Worm (Caenorhabditis elegans) whole organism, L4 larva: ENCODE data around the gene cmk-1.

Experiments
- F26F4.8 ChIP-seq: fragments of 200-800 bp; sonication (Bioruptor generic); conservative IDR thresholded peaks from 2 replicates; pipeline ENCODE4 v1.3.6; 2022; ENCODE audit warnings: missing genetic modification characterization, missing compliant biosample characterization
- F37D6.2 ChIP-seq: sonication (generic microtip); optimal IDR thresholded peaks from 2 replicates; lab custom pipeline; 2016; ENCODE audit warnings: mild to moderate bottlenecking, missing genetic modification characterization, missing compliant biosample characterization
- F49E8.2 ChIP-seq: sonication (generic microtip); optimal IDR thresholded peaks from 2 replicates; lab custom pipeline; 2016; ENCODE audit warnings: missing compliant biosample characterization, mild to moderate bottlenecking, missing genetic modification characterization, borderline replicate concordance
- R02D3.7 ChIP-seq: fragments of 150-350 bp; sonication (generic microtip); optimal IDR thresholded peaks from 3 replicates; lab custom pipeline; 2014; ENCODE audit warnings: missing biosample characterization, missing genetic modification characterization
- T20F7.1 ChIP-seq: fragments of 200-800 bp; sonication (Bioruptor generic); optimal IDR thresholded peaks from 2 replicates; lab custom pipeline; 2018; ENCODE audit warnings: mild to moderate bottlenecking, missing genetic modification characterization, missing compliant biosample characterization
- T26A8.4 ChIP-seq: fragments of 200-800 bp; sonication (Bioruptor generic); IDR thresholded peaks from 2 replicates; pipeline ENCODE4 v1.3.6; 2022; ENCODE audit warnings: missing genetic modification characterization, missing compliant biosample characterization
- Y48G9A.11 ChIP-seq: fragments of 200-800 bp; sonication (Bioruptor generic); IDR thresholded peaks from 2 replicates; pipeline ENCODE4 v1.3.6; 2022; ENCODE audit warnings: missing genetic modification reagents, missing genetic modification characterization, missing compliant biosample characterization
- ZK337.2 ChIP-seq: fragments of 200-800 bp; sonication (Bioruptor generic); IDR thresholded peaks from 2 replicates; pipeline ENCODE4 v1.3.6; 2022; ENCODE audit warnings: missing genetic modification reagents, missing genetic modification characterization, missing compliant biosample characterization
- ZK546.5 ChIP-seq, 2 experiments: sonication (generic microtip); optimal IDR thresholded peaks; 2 replicates each; lab custom pipeline; 2017; ENCODE audit warnings: missing biosample characterization in 2 of 2, missing genetic modification characterization in 2 of 2
- attf-4 ChIP-seq: sonication (generic microtip); optimal IDR thresholded peaks from 3 replicates; lab custom pipeline; 2017; ENCODE audit warnings: missing biosample characterization, missing genetic modification characterization
- ceh-20 ChIP-seq: fragments of 200-800 bp; sonication (Bioruptor generic); IDR thresholded peaks from 2 replicates; pipeline ENCODE4 v1.3.6; 2022; ENCODE audit warnings: missing genetic modification reagents, missing genetic modification characterization, missing compliant biosample characterization
- ceh-28 ChIP-seq: fragments of 150-350 bp; optimal IDR thresholded peaks from 2 replicates; lab custom pipeline; 2014; ENCODE audit warnings: missing biosample characterization, missing genetic modification reagents, missing genetic modification characterization
- cey-2 ChIP-seq: sonication (generic microtip); optimal IDR thresholded peaks from 3 replicates; lab custom pipeline; 2017; ENCODE audit warnings: missing genetic modification characterization, mild to moderate bottlenecking, missing compliant biosample characterization, antibody characterized with exemption, borderline replicate concordance; ENCODE audit not compliant: insufficient read depth
- daf-19 ChIP-seq: fragments of 200-800 bp; sonication (Bioruptor generic); conservative IDR thresholded peaks from 2 replicates; pipeline ENCODE4 v1.3.6; 2022; ENCODE audit warnings: missing genetic modification characterization, missing compliant biosample characterization
- dpl-1 ChIP-seq: fragments of 150-350 bp; optimal IDR thresholded peaks from 2 replicates; lab custom pipeline; 2014; ENCODE audit warnings: missing biosample characterization, missing genetic modification reagents, missing genetic modification characterization
- egl-43 ChIP-seq: fragments of 200-800 bp; sonication (Bioruptor generic); IDR thresholded peaks from 2 replicates; pipeline ENCODE4 v1.3.6; 2022; ENCODE audit warnings: missing genetic modification reagents, missing genetic modification characterization, missing compliant biosample characterization
- fkh-10 ChIP-seq: fragments of 150-350 bp; optimal IDR thresholded peaks from 2 replicates; lab custom pipeline; 2014; ENCODE audit warnings: missing biosample characterization, missing genetic modification reagents, missing genetic modification characterization
- gei-8 ChIP-seq: fragments of 200-800 bp; sonication (Bioruptor generic); optimal IDR thresholded peaks from 2 replicates; lab custom pipeline; 2018; ENCODE audit warnings: mild to moderate bottlenecking, missing genetic modification characterization, missing compliant biosample characterization
- hlh-30 ChIP-seq: sonication (generic microtip); optimal IDR thresholded peaks from 2 replicates; lab custom pipeline; 2017; ENCODE audit warnings: antibody characterized with exemption, mild to moderate bottlenecking, missing genetic modification characterization, missing compliant biosample characterization; ENCODE audit not compliant: insufficient read depth
- hmg-1.1 ChIP-seq: fragments of 200-800 bp; sonication (Bioruptor generic); IDR thresholded peaks from 2 replicates; pipeline ENCODE4 v1.3.6; 2022; ENCODE audit warnings: missing genetic modification reagents, missing genetic modification characterization, missing compliant biosample characterization
- lin-13 ChIP-seq: fragments of 150-350 bp; optimal IDR thresholded peaks from 2 replicates; lab custom pipeline; 2014; ENCODE audit warnings: missing biosample characterization, missing genetic modification reagents, missing genetic modification characterization
- lin-15B ChIP-seq: fragments of 150-350 bp; sonication (generic microtip); optimal IDR thresholded peaks from 3 replicates; lab custom pipeline; 2014; ENCODE audit warnings: missing biosample characterization, missing genetic modification characterization
- lin-38 ChIP-seq: fragments of 200-800 bp; sonication (Bioruptor generic); IDR thresholded peaks from 2 replicates; pipeline ENCODE4 v1.3.6; 2022; ENCODE audit warnings: missing genetic modification reagents, missing genetic modification characterization, missing compliant biosample characterization
- lsy-2 ChIP-seq, 2 experiments: fragments of 150-350 bp in 1 of 2; sonication (generic microtip) in 1 of 2; optimal IDR thresholded peaks; 2 replicates each; lab custom pipeline; 2014 to 2017; ENCODE audit warnings: missing biosample characterization in 2 of 2, missing genetic modification characterization in 2 of 2
- madf-9 ChIP-seq: fragments of 200-800 bp; sonication (Bioruptor generic); conservative IDR thresholded peaks from 2 replicates; pipeline ENCODE4 v1.3.6; 2022; ENCODE audit warnings: missing genetic modification reagents, missing genetic modification characterization, missing compliant biosample characterization
- mep-1 ChIP-seq: fragments of 150-350 bp; sonication (generic microtip); optimal IDR thresholded peaks from 3 replicates; lab custom pipeline; 2014; ENCODE audit warnings: missing biosample characterization, missing genetic modification characterization
- nhr-10 ChIP-seq: fragments of 150-350 bp; optimal IDR thresholded peaks from 2 replicates; lab custom pipeline; 2014; ENCODE audit warnings: missing biosample characterization, missing genetic modification characterization
- nhr-237 ChIP-seq: sonication (generic microtip); optimal IDR thresholded peaks from 2 replicates; lab custom pipeline; 2017; ENCODE audit warnings: missing biosample characterization, missing genetic modification characterization
- nhr-41 ChIP-seq: fragments of 200-800 bp; sonication (Bioruptor generic); IDR thresholded peaks from 2 replicates; pipeline ENCODE4 v1.3.6; 2022; ENCODE audit warnings: missing genetic modification reagents, missing genetic modification characterization, missing compliant biosample characterization
- nhr-48 ChIP-seq: sonication (generic microtip); optimal IDR thresholded peaks from 2 replicates; lab custom pipeline; 2016; ENCODE audit warnings: mild to moderate bottlenecking, missing genetic modification characterization, missing compliant biosample characterization
- nhr-6 ChIP-seq: fragments of 150-350 bp; optimal IDR thresholded peaks from 2 replicates; lab custom pipeline; 2014; ENCODE audit warnings: missing biosample characterization, missing genetic modification characterization
- nhr-76 ChIP-seq: fragments of 150-350 bp; optimal IDR thresholded peaks from 2 replicates; lab custom pipeline; 2014; ENCODE audit warnings: missing biosample characterization, missing genetic modification characterization
- rbr-2 ChIP-seq: sonication (generic microtip); optimal IDR thresholded peaks from 2 replicates; lab custom pipeline; 2016; ENCODE audit warnings: missing genotype, missing genetic modification characterization, missing compliant biosample characterization
- set-16 ChIP-seq: fragments of 200-800 bp; sonication (Bioruptor generic); IDR thresholded peaks from 2 replicates; pipeline ENCODE4 v1.3.6; 2022; ENCODE audit warnings: missing genetic modification reagents, missing genetic modification characterization, missing compliant biosample characterization
- snpc-4 ChIP-seq: fragments of 150-350 bp; optimal IDR thresholded peaks from 2 replicates; lab custom pipeline; 2014; ENCODE audit warnings: missing biosample characterization, missing genetic modification characterization
- unc-130 ChIP-seq: sonication (generic microtip); optimal IDR thresholded peaks from 2 replicates; lab custom pipeline; 2016; ENCODE audit warnings: missing genetic modification reagents, missing genetic modification characterization, missing compliant biosample characterization
- unc-62 ChIP-seq, 3 experiments: fragments of 150-350 bp in 1 of 3; sonication (generic microtip); optimal IDR thresholded peaks in 2 of 3; peaks in 1 of 3; 1 replicate in 1 of 3; 2 replicates in 2 of 3; lab custom pipeline; 2014 to 2017; ENCODE audit warnings: missing biosample characterization in 3 of 3, missing genetic modification characterization in 3 of 3, missing genetic modification reagents in 3 of 3, missing genotype in 1 of 3
- vab-7 ChIP-seq: fragments of 200-800 bp; sonication (Bioruptor generic); IDR thresholded peaks from 2 replicates; pipeline ENCODE4 v1.3.6; 2022; ENCODE audit warnings: missing genetic modification reagents, missing genetic modification characterization, missing compliant biosample characterization
- zfp-2 ChIP-seq: sonication (generic microtip); optimal IDR thresholded peaks from 2 replicates; lab custom pipeline; 2016; ENCODE audit warnings: mild to moderate bottlenecking, missing genetic modification characterization, missing compliant biosample characterization
- zfp-3 ChIP-seq: fragments of 200-800 bp; sonication (Bioruptor generic); conservative IDR thresholded peaks from 2 replicates; pipeline ENCODE4 v1.3.6; 2022; ENCODE audit warnings: missing genetic modification reagents, missing genetic modification characterization, missing compliant biosample characterization

Gene cmk-1

DNA sequence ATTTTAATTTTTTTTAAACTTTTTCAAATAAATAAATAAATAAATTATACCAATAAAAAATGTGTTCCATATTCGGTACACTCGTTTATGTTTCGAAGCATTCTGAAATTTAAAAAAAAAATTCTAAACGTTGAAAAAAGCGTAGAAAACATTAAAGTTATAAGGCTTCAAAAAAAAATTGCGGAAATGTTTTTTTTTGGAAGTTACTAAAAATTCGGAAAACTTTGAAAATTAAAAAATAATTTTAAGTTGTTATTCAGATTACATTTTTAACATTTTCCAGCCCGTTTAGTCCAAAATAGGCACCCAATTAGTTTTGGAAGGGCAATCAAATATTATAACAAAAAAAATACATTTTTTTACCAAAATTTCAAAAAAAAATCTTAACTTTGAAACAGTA, 20.4 kb upstream of the cmk-1 start, which contains the start of gene Y38C1BA.1:
Y38C1BA.1 (minus strand) TSS at position 101 of the 400 bp plus-strand sequence.
- no peak for TF ChIP-seq nhr-41 (GFP tag; lab: Robert Waterston, UW)
- no peak for TF ChIP-seq zfp-2 (tag; lab: Kevin White, UChicago)
- TF ChIP-seq snpc-4 (tag; lab: Kevin White, UChicago): no peak
- TF ChIP-seq F26F4.8 (GFP tag; lab: Robert Waterston, UW): no peak
- no peak for TF ChIP-seq ceh-20 (GFP tag; lab: Robert Waterston, UW)

DNA sequence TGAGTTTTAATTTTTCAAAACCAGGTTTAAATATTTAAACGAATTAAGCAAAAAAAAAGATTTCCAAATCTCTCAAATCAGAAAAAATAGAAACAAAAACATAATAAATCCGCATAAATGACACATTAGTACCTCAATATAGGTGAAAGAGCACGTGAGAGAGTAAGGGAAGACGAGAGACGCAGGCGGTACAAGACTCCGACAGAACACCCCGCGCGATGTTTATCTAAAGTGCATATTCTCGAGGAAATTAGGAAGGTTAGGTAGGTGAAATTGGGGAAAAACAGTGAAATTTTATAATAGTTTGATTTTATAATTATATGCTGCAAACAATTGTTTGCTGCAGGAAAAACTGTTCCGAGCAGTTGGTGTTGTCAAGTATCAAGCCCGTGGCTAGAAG, 19.7 kb upstream of the cmk-1 start:
- TF ChIP-seq Y48G9A.11 (GFP tag; lab: Robert Waterston, UW): no peak
- TF ChIP-seq ZK337.2 (GFP tag; lab: Robert Waterston, UW): no peak
- TF ChIP-seq set-16 (GFP tag; lab: Robert Waterston, UW): no peak
- no peak for TF ChIP-seq ZK546.5 (tag; optimal IDR thresholded peaks at IDR 0.05; lab: Kevin White, UChicago)
- no peak for TF ChIP-seq attf-4 (tag; lab: Kevin White, UChicago)
- no peak for TF ChIP-seq daf-19
- no peak for TF ChIP-seq lin-38 (GFP tag; lab: Robert Waterston, UW)
- TF ChIP-seq T26A8.4: no peak
- TF ChIP-seq gei-8 (GFP tag; lab: Kevin White, UChicago): no peak
- TF ChIP-seq nhr-237: no peak
- TF ChIP-seq lsy-2 (tag; optimal IDR thresholded peaks at IDR 0.05; lab: Kevin White, UChicago): peak in 1 of 2 experiments; percentile 35
- TF ChIP-seq nhr-6: no peak
- TF ChIP-seq dpl-1 (GFP tag; lab: Kevin White, UChicago): peak; percentile 8
- no peak for TF ChIP-seq ceh-28 (tag; lab: Kevin White, UChicago)
- TF ChIP-seq fkh-10 (GFP tag; lab: Kevin White, UChicago): no peak
- no peak for TF ChIP-seq nhr-48 (tag; lab: Kevin White, UChicago)
- peak; percentile 46 for TF ChIP-seq hlh-30 (tag; lab: Kevin White, UChicago)
- no peak for TF ChIP-seq F49E8.2 (tag; lab: Kevin White, UChicago)
- no peak for TF ChIP-seq cey-2 (tag; lab: Kevin White, UChicago)
- TF ChIP-seq F37D6.2 (tag; lab: Kevin White, UChicago): no peak
- TF ChIP-seq T20F7.1 (GFP tag; lab: Kevin White, UChicago): peak; percentile 89
- TF ChIP-seq ceh-20 (GFP tag; lab: Robert Waterston, UW): no peak
- no peak for TF ChIP-seq F26F4.8 (GFP tag; lab: Robert Waterston, UW)
- no peak for TF ChIP-seq unc-130 (GFP tag; lab: Kevin White, UChicago)
- peak; percentile 1 for TF ChIP-seq mep-1 (tag; lab: Kevin White, UChicago)

DNA sequence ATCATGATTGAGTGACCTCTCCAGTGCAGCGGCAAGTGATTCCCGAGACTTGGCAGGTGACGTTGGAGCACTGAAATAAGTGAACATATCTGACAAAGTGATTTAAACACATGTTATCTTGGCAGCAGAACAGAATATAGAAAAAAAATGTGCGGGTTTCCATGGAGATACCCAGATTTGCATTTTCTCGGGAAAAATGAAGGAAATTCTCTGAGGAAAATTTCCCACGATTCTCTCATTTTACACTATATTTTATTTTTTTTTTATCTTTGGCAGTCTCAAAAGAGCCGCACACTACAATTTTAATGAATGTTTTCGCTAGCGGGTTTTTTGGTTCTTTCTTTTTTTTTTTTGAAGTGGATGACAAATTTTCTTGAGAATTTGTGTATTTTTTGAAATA, 10.4 kb upstream of the cmk-1 start:
- TF ChIP-seq unc-62 (GFP tag; optimal IDR thresholded peaks at IDR 0.05 in 1 of 2; lab: Kevin White, UChicago) (no peak), unc-62 (tag; optimal IDR thresholded peaks at IDR 0.05; lab: Kevin White, UChicago) (no peak), fkh-10 (GFP tag; lab: Kevin White, UChicago) (no peak), zfp-2 (tag; lab: Kevin White, UChicago) (no peak), zfp-3 (GFP tag; lab: Robert Waterston, UW) (no peak), lin-15B (tag; lab: Kevin White, UChicago) (no peak), vab-7 (GFP tag; lab: Robert Waterston, UW) (no peak), nhr-10 (tag; lab: Kevin White, UChicago) (no peak), Y48G9A.11 (GFP tag; lab: Robert Waterston, UW) (no peak), rbr-2 (tag; lab: Kevin White, UChicago) (no peak), R02D3.7 (tag; lab: Kevin White, UChicago) (no peak), egl-43 (GFP tag; lab: Robert Waterston, UW) (no peak), lin-13 (no peak), madf-9 (GFP tag; lab: Robert Waterston, UW) (no peak), nhr-41 (GFP tag; lab: Robert Waterston, UW) (no peak), ceh-28 (tag; lab: Kevin White, UChicago) (no peak), hmg-1.1 (no peak), nhr-76 (tag; lab: Kevin White, UChicago) (no peak)
